Worm (Caenorhabditis elegans) whole organism, L1 larva: ENCODE results near the gene cut-2.

ENCODE experiments used
- C04F5.9 ChIP-seq: sonication (generic microtip); optimal IDR thresholded peaks from 2 replicates; lab custom pipeline; 2016; ENCODE audit warnings: missing genetic modification characterization, missing compliant biosample characterization
- aly-2 ChIP-seq: fragments of 150-350 bp; optimal IDR thresholded peaks from 2 replicates; lab custom pipeline; 2014; ENCODE audit warnings: missing biosample characterization, missing genetic modification characterization
- ceh-82 ChIP-seq, 3 experiments: fragments of 150-350 bp in 1 of 3; sonication (generic microtip) in 2 of 3; optimal IDR thresholded peaks; 2 replicates each; lab custom pipeline; 2014 to 2017; ENCODE audit warnings: missing biosample characterization in 3 of 3, missing genetic modification characterization in 3 of 3
- ceh-90 ChIP-seq: sonication (generic microtip); optimal IDR thresholded peaks from 2 replicates; lab custom pipeline; 2016; ENCODE audit warnings: missing genetic modification characterization, missing compliant biosample characterization
- dpl-1 ChIP-seq, 3 experiments: fragments of 150-350 bp in 2 of 3; sonication (generic microtip) in 1 of 3; optimal IDR thresholded peaks; 2 replicates each; lab custom pipeline; 2014 to 2017; ENCODE audit warnings: missing biosample characterization in 3 of 3, missing genetic modification characterization in 3 of 3, missing genetic modification reagents in 3 of 3
- efl-1 ChIP-seq, 4 experiments: fragments of 150-350 bp; optimal IDR thresholded peaks in 3 of 4; peaks in 1 of 4; 1 replicate in 1 of 4; 2 replicates in 3 of 4; lab custom pipeline; 2014; ENCODE audit warnings: missing biosample characterization in 2 of 4, missing genetic modification characterization in 2 of 4, missing genetic modification reagents in 2 of 4
- egl-13 ChIP-seq: sonication (generic microtip); optimal IDR thresholded peaks from 2 replicates; lab custom pipeline; 2016; ENCODE audit warnings: missing genotype, missing genetic modification reagents, missing genetic modification characterization, missing compliant biosample characterization
- egl-27 ChIP-seq, 2 experiments: fragments of 150-350 bp in 1 of 2; sonication (generic microtip); optimal IDR thresholded peaks; 3 replicates each; lab custom pipeline; 2017 to 2018; ENCODE audit warnings: missing biosample characterization in 2 of 2, missing genetic modification characterization in 2 of 2, missing genetic modification reagents in 2 of 2
- elt-2 ChIP-seq: sonication (generic microtip); optimal IDR thresholded peaks from 2 replicates; lab custom pipeline; 2016; ENCODE audit warnings: missing genetic modification characterization, mild to moderate bottlenecking, inconsistent platforms, missing compliant biosample characterization, missing genetic modification reagents
- elt-3 ChIP-seq, 6 experiments: fragments of 150-350 bp in 1 of 6; sonication (generic microtip); optimal IDR thresholded peaks; 2 replicates each; lab custom pipeline; 2017 to 2018; ENCODE audit warnings: missing biosample characterization in 6 of 6, missing genetic modification characterization in 6 of 6, inconsistent platforms in 1 of 6
- ets-5 ChIP-seq: fragments of 200-800 bp; sonication (Bioruptor generic); IDR thresholded peaks from 2 replicates; pipeline ENCODE4 v1.3.6; 2022; ENCODE audit warnings: missing genetic modification characterization, missing compliant biosample characterization
- fkh-10 ChIP-seq: sonication (generic microtip); optimal IDR thresholded peaks from 2 replicates; lab custom pipeline; 2017; ENCODE audit warnings: missing biosample characterization, missing genetic modification reagents, missing genetic modification characterization
- hlh-4 ChIP-seq: sonication (generic microtip); optimal IDR thresholded peaks from 2 replicates; lab custom pipeline; 2016; ENCODE audit warnings: mild to moderate bottlenecking, missing genetic modification characterization, missing compliant biosample characterization
- lin-14 ChIP-seq: fragments of 200-800 bp; sonication (Bioruptor generic); optimal IDR thresholded peaks from 2 replicates; lab custom pipeline; 2018; ENCODE audit warnings: mild to moderate bottlenecking, missing genetic modification characterization, moderate library complexity, missing compliant biosample characterization
- lin-15B ChIP-seq: fragments of 150-350 bp; sonication (generic microtip); optimal IDR thresholded peaks from 3 replicates; lab custom pipeline; 2014; ENCODE audit warnings: missing biosample characterization, missing genetic modification characterization
- lin-39 ChIP-seq: fragments of 150-350 bp; optimal IDR thresholded peaks from 2 replicates; lab custom pipeline; 2014; ENCODE audit warnings: missing biosample characterization, missing genetic modification reagents, missing genetic modification characterization
- lsy-2 ChIP-seq, 2 experiments: fragments of 150-350 bp; optimal IDR thresholded peaks; 2 replicates each; lab custom pipeline; 2014; ENCODE audit warnings: missing biosample characterization in 2 of 2, missing genetic modification characterization in 2 of 2
- mef-2 ChIP-seq: fragments of 150-350 bp; optimal IDR thresholded peaks from 2 replicates; lab custom pipeline; 2014; ENCODE audit warnings: missing biosample characterization, missing genetic modification characterization
- mep-1 ChIP-seq: fragments of 150-350 bp; optimal IDR thresholded peaks from 2 replicates; lab custom pipeline; 2014; ENCODE audit warnings: missing biosample characterization, missing genetic modification characterization
- nhr-11 ChIP-seq: fragments of 150-350 bp; optimal IDR thresholded peaks from 2 replicates; lab custom pipeline; 2014; ENCODE audit warnings: missing biosample characterization, missing genetic modification characterization
- nhr-12 ChIP-seq: sonication (generic microtip); optimal IDR thresholded peaks from 2 replicates; lab custom pipeline; 2017; ENCODE audit warnings: missing biosample characterization, missing genetic modification characterization
- nhr-19 ChIP-seq: fragments of 200-800 bp; sonication (Bioruptor generic); conservative IDR thresholded peaks from 2 replicates; pipeline ENCODE4 v1.3.6; 2022; ENCODE audit warnings: missing genetic modification characterization, missing compliant biosample characterization
- nhr-20 ChIP-seq: sonication (generic microtip); optimal IDR thresholded peaks from 2 replicates; lab custom pipeline; 2016; ENCODE audit warnings: mild to moderate bottlenecking, missing genetic modification characterization, missing compliant biosample characterization
- nhr-28 ChIP-seq: fragments of 150-350 bp; optimal IDR thresholded peaks from 2 replicates; lab custom pipeline; 2014; ENCODE audit warnings: missing biosample characterization, missing genetic modification characterization
- nhr-47 ChIP-seq: sonication (generic microtip); optimal IDR thresholded peaks from 2 replicates; lab custom pipeline; 2016; ENCODE audit warnings: mild to moderate bottlenecking, missing genetic modification characterization, moderate library complexity, missing compliant biosample characterization
- nhr-77 ChIP-seq: fragments of 150-350 bp; optimal IDR thresholded peaks from 2 replicates; lab custom pipeline; 2014; ENCODE audit warnings: missing biosample characterization, missing genetic modification characterization
- nhr-84 ChIP-seq: sonication (generic microtip); optimal IDR thresholded peaks from 2 replicates; lab custom pipeline; 2017; ENCODE audit warnings: missing biosample characterization, missing genetic modification characterization
- nhr-85 ChIP-seq: sonication (generic microtip); peaks from one replicate; lab custom pipeline; 2016; ENCODE audit warnings: missing genetic modification characterization, inconsistent platforms, missing compliant biosample characterization
- nhr-90 ChIP-seq: sonication (generic microtip); optimal IDR thresholded peaks from 2 replicates; lab custom pipeline; 2016; ENCODE audit warnings: mild to moderate bottlenecking, missing genetic modification characterization, missing compliant biosample characterization; ENCODE audit not compliant: poor library complexity
- pag-3 ChIP-seq: sonication (generic microtip); optimal IDR thresholded peaks from 2 replicates; lab custom pipeline; 2017; ENCODE audit warnings: missing genetic modification characterization, mild to moderate bottlenecking, missing compliant biosample characterization, antibody characterized with exemption, borderline replicate concordance; ENCODE audit not compliant: insufficient read depth
- pqm-1 ChIP-seq: sonication (generic microtip); optimal IDR thresholded peaks from 3 replicates; lab custom pipeline; 2017; ENCODE audit warnings: missing biosample characterization, missing genetic modification characterization
- rnt-1 ChIP-seq: sonication (generic microtip); optimal IDR thresholded peaks from 2 replicates; lab custom pipeline; 2016; ENCODE audit warnings: mild to moderate bottlenecking, missing genetic modification characterization, moderate library complexity, missing compliant biosample characterization
- snu-23 ChIP-seq: sonication (generic microtip); optimal IDR thresholded peaks from 2 replicates; lab custom pipeline; 2016; ENCODE audit warnings: missing genetic modification characterization, missing compliant biosample characterization
- sox-4 ChIP-seq: sonication (generic microtip); optimal IDR thresholded peaks from 2 replicates; lab custom pipeline; 2016; ENCODE audit warnings: missing genetic modification characterization, missing compliant biosample characterization
- sptf-1 ChIP-seq: fragments of 150-350 bp; optimal IDR thresholded peaks from 2 replicates; lab custom pipeline; 2014; ENCODE audit warnings: missing biosample characterization, missing genetic modification characterization
- sup-37 ChIP-seq: fragments of 200-800 bp; sonication (Bioruptor generic); optimal IDR thresholded peaks from 2 replicates; lab custom pipeline; 2018; ENCODE audit warnings: mild to moderate bottlenecking, missing genetic modification characterization, missing compliant biosample characterization
- tbx-2 ChIP-seq: sonication (generic microtip); optimal IDR thresholded peaks from 2 replicates; lab custom pipeline; 2016; ENCODE audit warnings: missing genetic modification characterization, missing compliant biosample characterization
- unc-130 ChIP-seq: fragments of 150-350 bp; optimal IDR thresholded peaks from 2 replicates; lab custom pipeline; 2017; ENCODE audit warnings: missing biosample characterization, missing genetic modification characterization, inconsistent platforms
- unc-30 ChIP-seq: sonication (generic microtip); optimal IDR thresholded peaks from 2 replicates; lab custom pipeline; 2017; ENCODE audit warnings: missing biosample characterization, missing genetic modification characterization
- unc-62 ChIP-seq: fragments of 150-350 bp; optimal IDR thresholded peaks from 2 replicates; lab custom pipeline; 2014; ENCODE audit warnings: missing biosample characterization, missing genetic modification reagents, missing genetic modification characterization
- unc-86 ChIP-seq: sonication (generic microtip); optimal IDR thresholded peaks from 2 replicates; lab custom pipeline; 2016; ENCODE audit warnings: missing genetic modification characterization, missing compliant biosample characterization
- vab-15 ChIP-seq: sonication (generic microtip); optimal IDR thresholded peaks from 2 replicates; lab custom pipeline; 2017; ENCODE audit warnings: missing genotype, mild to moderate bottlenecking, missing genetic modification characterization, missing compliant biosample characterization
- xbp-1 ChIP-seq: sonication (generic microtip); optimal IDR thresholded peaks from 2 replicates; lab custom pipeline; 2016; ENCODE audit warnings: missing genetic modification characterization, missing compliant biosample characterization
- zag-1 ChIP-seq: fragments of 150-350 bp; optimal IDR thresholded peaks from 2 replicates; lab custom pipeline; 2014; ENCODE audit warnings: missing biosample characterization, missing genetic modification characterization
- zip-4 ChIP-seq: fragments of 200-800 bp; sonication (Bioruptor generic); optimal IDR thresholded peaks from 2 replicates; lab custom pipeline; 2018; ENCODE audit warnings: mild to moderate bottlenecking, missing genetic modification characterization, moderate library complexity, missing compliant biosample characterization
- ztf-11 ChIP-seq, 2 experiments: sonication (generic microtip); optimal IDR thresholded peaks; 2 replicates each; lab custom pipeline; 2016 to 2017; ENCODE audit warnings: missing genetic modification characterization in 2 of 2, missing biosample characterization in 1 of 2, missing compliant biosample characterization in 1 of 2
- ztf-4 ChIP-seq: fragments of 150-350 bp; optimal IDR thresholded peaks from 2 replicates; lab custom pipeline; 2014; ENCODE audit warnings: missing biosample characterization, missing genetic modification characterization

The cut-2 gene

ce11 chrV:13390936-13391335, 23.8 kb upstream of the cut-2 start:
- TF ChIP-seq rnt-1 (tag; lab: Kevin White, UChicago) (peak; percentile 30), nhr-85 (tag; lab: Kevin White, UChicago) (peak; percentile 94), nhr-20 (peak; percentile 63), elt-3 (tag; optimal IDR thresholded peaks at IDR 0.05; lab: Kevin White, UChicago) (peak in 4 of 6 experiments; percentile 11 to 84 (median 43)), fkh-10 (GFP tag; lab: Kevin White, UChicago) (no peak), pag-3 (tag; lab: Kevin White, UChicago) (no peak), egl-27 (tag; optimal IDR thresholded peaks at IDR 0.05; lab: Kevin White, UChicago) (peak in 1 of 2 experiments; percentile 16), snu-23 (GFP tag; lab: Kevin White, UChicago) (peak; percentile 20), efl-1 (optimal IDR thresholded peaks at IDR 0.05; lab: Kevin White, UChicago) (no peak), efl-1 (GFP tag; optimal IDR thresholded peaks at IDR 0.05 in 1 of 2; lab: Kevin White, UChicago) (no peak), nhr-90 (peak; percentile 10), sptf-1 (tag; lab: Kevin White, UChicago) (no peak), lsy-2 (tag; optimal IDR thresholded peaks at IDR 0.05; lab: Kevin White, UChicago) (peak; percentile 0 to 71)
- TF ChIP-seq, all 84 proteins: peak for 8

DNA sequence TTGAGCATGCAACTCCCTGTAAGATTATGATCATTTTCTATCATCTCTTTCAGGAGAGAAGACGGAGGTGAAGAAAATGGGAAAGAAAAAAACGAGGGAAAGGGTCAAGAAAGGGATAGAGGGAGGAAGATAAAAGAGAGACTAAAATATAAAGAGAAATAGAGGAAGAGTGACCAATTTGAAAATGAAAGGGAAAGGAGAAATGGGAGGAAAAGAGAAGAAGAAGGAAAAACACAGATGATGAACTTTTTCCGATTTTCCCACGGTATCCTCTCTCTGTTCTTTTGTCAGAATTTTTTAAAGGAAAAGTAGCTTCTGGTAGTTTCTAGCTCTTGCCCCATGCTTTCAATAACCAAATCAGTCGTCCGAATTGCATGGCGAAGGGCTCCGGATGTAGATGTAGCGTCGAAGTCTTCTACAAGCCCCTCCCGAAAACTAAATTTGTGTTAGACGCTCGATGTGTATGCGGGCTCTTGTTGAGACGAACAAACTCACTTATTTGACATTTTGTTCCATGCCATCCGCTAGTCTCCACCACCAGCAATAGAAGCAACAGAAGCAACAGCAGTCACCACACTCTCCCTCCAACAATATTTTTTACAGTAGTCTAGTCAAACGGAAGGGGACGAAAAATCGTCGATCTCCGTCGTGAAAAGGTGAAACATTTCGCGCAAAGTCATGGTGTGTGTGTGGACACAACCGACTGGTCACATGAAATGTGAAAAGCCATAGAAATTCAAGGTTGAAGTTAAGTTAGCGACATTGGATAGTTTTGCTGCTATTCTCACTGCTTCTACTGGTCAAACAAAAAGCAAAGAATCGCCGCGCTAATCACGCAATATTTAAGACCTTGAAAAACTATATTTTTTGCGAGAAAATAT, 23.1 kb upstream of the cut-2 start, which contains the start of gene somi-1:
somi-1 (minus strand) TSS at position 18 of the 881 bp plus-strand sequence.
- TF ChIP-seq sup-37 (GFP tag; lab: Kevin White, UChicago) (no peak), ceh-90 (tag; lab: Kevin White, UChicago) (no peak), hlh-4 (tag; lab: Kevin White, UChicago) (no peak), unc-62 (GFP tag; lab: Kevin White, UChicago) (no peak), unc-30 (tag; lab: Kevin White, UChicago) (no peak), nhr-90 (no peak), mep-1 (tag; lab: Kevin White, UChicago) (peak; percentile 40), zag-1 (tag; lab: Kevin White, UChicago) (no peak), xbp-1 (tag; lab: Kevin White, UChicago) (no peak), nhr-19 (GFP tag; lab: Robert Waterston, UW) (0 out of 2 replicates have a peak, but pooled peaks have one; percentile 2), ztf-4 (tag; lab: Kevin White, UChicago) (no peak), zip-4 (GFP tag; lab: Kevin White, UChicago) (no peak), tbx-2 (tag; lab: Kevin White, UChicago) (no peak), vab-15 (tag; lab: Kevin White, UChicago) (no peak), ets-5 (no peak), mef-2 (tag; lab: Kevin White, UChicago) (no peak), ceh-82 (tag; optimal IDR thresholded peaks at IDR 0.05; lab: Kevin White, UChicago) (no peak), sptf-1 (tag; lab: Kevin White, UChicago) (no peak), efl-1 (optimal IDR thresholded peaks at IDR 0.05; lab: Kevin White, UChicago) (no peak), efl-1 (GFP tag; optimal IDR thresholded peaks at IDR 0.05 in 1 of 2; lab: Kevin White, UChicago) (peak in 1 of 2 experiments; percentile 71), nhr-11 (tag; lab: Kevin White, UChicago) (no peak), egl-13 (tag; lab: Kevin White, UChicago) (no peak), lsy-2 (tag; optimal IDR thresholded peaks at IDR 0.05; lab: Kevin White, UChicago) (peak in 1 of 2 experiments; percentile 16), lin-15B (no peak), nhr-85 (tag; lab: Kevin White, UChicago) (peak; percentile 84), fkh-10 (GFP tag; lab: Kevin White, UChicago) (peak; percentile 92), nhr-28 (no peak), lin-39 (no peak), pqm-1 (tag; lab: Kevin White, UChicago) (no peak), elt-2 (tag; lab: Kevin White, UChicago) (no peak), elt-3 (tag; optimal IDR thresholded peaks at IDR 0.05; lab: Kevin White, UChicago) (peak in 1 of 6 experiments; percentile 28), nhr-12 (tag; lab: Kevin White, UChicago) (no peak), sox-4 (tag; lab: Kevin White, UChicago) (no peak), dpl-1 (GFP tag; optimal IDR thresholded peaks at IDR 0.05; lab: Kevin White, UChicago) (no peak), nhr-47 (tag; lab: Kevin White, UChicago) (no peak), lin-14 (GFP tag; lab: Kevin White, UChicago) (peak; percentile 53), nhr-77 (tag; lab: Kevin White, UChicago) (no peak), unc-130 (tag; lab: Kevin White, UChicago) (no peak), nhr-84 (tag; lab: Kevin White, UChicago) (no peak), ztf-11 (tag; optimal IDR thresholded peaks at IDR 0.05; lab: Kevin White, UChicago) (no peak), unc-86 (tag; lab: Kevin White, UChicago) (no peak), aly-2 (tag; lab: Kevin White, UChicago) (no peak), C04F5.9 (tag; lab: Kevin White, UChicago) (no peak)
